2 fruit fly cellular contexts compared by ENCODE assay signal in the genomic region with DNA sequence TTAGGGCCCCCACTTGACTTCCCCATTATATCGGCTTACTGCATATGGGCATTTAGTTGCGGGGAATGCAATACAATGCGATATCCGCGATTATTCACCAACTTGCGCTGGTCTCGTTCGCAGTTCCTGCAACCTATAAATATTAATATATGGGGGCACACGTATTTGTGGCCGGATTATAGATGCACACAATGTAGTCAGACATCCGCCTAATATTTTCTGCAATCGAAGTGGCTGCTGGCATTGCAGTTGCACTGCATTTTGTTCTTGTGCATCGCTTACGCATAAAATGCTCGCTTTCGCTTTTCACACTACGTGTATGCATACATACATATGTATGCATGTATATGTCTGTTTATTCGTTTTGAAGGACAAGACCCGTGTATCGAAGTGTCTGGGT.
TF ChIP-seq lines count a peak whose summit lies in the region.

No protein-coding gene starts in this region.

- TF ChIP-seq CTCF in whole organism, embryonic (GFP tag; optimal IDR thresholded peaks at IDR 0.05; lab: Kevin White, UChicago), result no peak

TF ChIP-seq in whole organism, embryonic, 481 proteins besides CTCF, POLR2A, EP300 and RAD21:
- TF ChIP-seq CoRest (tag; optimal IDR thresholded peaks at IDR 0.05; lab: Kevin White, UChicago) (no peak), Ets65A (GFP tag; lab: Kevin White, UChicago) (peak; percentile 59), CG15696 (tag; optimal IDR thresholded peaks at IDR 0.05; lab: Kevin White, UChicago) (no peak)

TF ChIP-seq in whole organism, prepupa, 60 proteins besides CTCF, POLR2A, EP300 and RAD21:
- TF ChIP-seq CG6792 (GFP tag; optimal IDR thresholded peaks at IDR 0.05; lab: Kevin White, UChicago), result no peak
- peak; percentile 78 for TF ChIP-seq dsx (GFP tag; optimal IDR thresholded peaks at IDR 0.05; lab: Kevin White, UChicago; ENCODE audit: poor library complexity, severe bottlenecking)
- TF ChIP-seq CG8632 (GFP tag; optimal IDR thresholded peaks at IDR 0.05; lab: Kevin White, UChicago), result no peak
